Fruit fly (Drosophila melanogaster) whole organism, embryonic: ENCODE measurements around the gene Stat92E.

ENCODE experiments used
- CG11504 ChIP-seq: fragments of 200-800 bp; sonication (Bioruptor generic); optimal IDR thresholded peaks from 3 replicates; lab custom pipeline; 2019; ENCODE audit warnings: missing biosample characterization, mild to moderate bottlenecking, missing genetic modification characterization, moderate library complexity
- CG11560 ChIP-seq: fragments of 200-800 bp; sonication (Bioruptor generic); IDR thresholded peaks from 3 replicates; pipeline ENCODE4 v1.3.6; 2022; ENCODE audit warnings: missing biosample characterization, missing genetic modification characterization
- CG1233 ChIP-seq: fragments of 200-800 bp; sonication (Bioruptor generic); optimal IDR thresholded peaks from 4 replicates; lab custom pipeline; 2018; ENCODE audit warnings: missing biosample characterization, mild to moderate bottlenecking, missing genetic modification characterization
- CG18619 ChIP-seq: fragments of 200-800 bp; sonication (Bioruptor generic); optimal IDR thresholded peaks from 3 replicates; lab custom pipeline; 2017; ENCODE audit warnings: missing biosample characterization, mild to moderate bottlenecking, missing genetic modification characterization
- CG3407 ChIP-seq: fragments of 200-800 bp; sonication (Bioruptor generic); optimal IDR thresholded peaks from 2 replicates; lab custom pipeline; 2018; ENCODE audit warnings: missing biosample characterization, mild to moderate bottlenecking, missing genetic modification characterization
- CG6254 ChIP-seq: fragments of 200-800 bp; sonication (Bioruptor generic); optimal IDR thresholded peaks from 3 replicates; lab custom pipeline; 2017; ENCODE audit warnings: mild to moderate bottlenecking, missing biosample characterization, missing genetic modification reagents, missing genetic modification characterization
- amos ChIP-seq: fragments of 200-800 bp; sonication (Bioruptor generic); IDR thresholded peaks from 2 replicates; pipeline ENCODE4 v1.3.6; 2022; ENCODE audit warnings: missing biosample characterization, missing genetic modification characterization; ENCODE audit not compliant: partially characterized antibody
- bab2 ChIP-seq: fragments of 200-800 bp; sonication (Bioruptor generic); optimal IDR thresholded peaks from 2 replicates; lab custom pipeline; 2016; ENCODE audit warnings: missing biosample characterization, missing genetic modification characterization
- btn ChIP-seq: fragments of 200-800 bp; sonication (Bioruptor generic); optimal IDR thresholded peaks from 2 replicates; lab custom pipeline; 2016; ENCODE audit warnings: missing biosample characterization, missing genetic modification characterization
- caup ChIP-seq: fragments of 200-800 bp; sonication (Bioruptor generic); optimal IDR thresholded peaks from 3 replicates; lab custom pipeline; 2017; ENCODE audit warnings: missing biosample characterization, mild to moderate bottlenecking, missing genetic modification characterization, moderate library complexity; ENCODE audit not compliant: severe bottlenecking
- sug ChIP-seq: fragments of 200-800 bp; optimal IDR thresholded peaks from 2 replicates; lab custom pipeline; 2019; ENCODE audit warnings: missing biosample characterization, mild to moderate bottlenecking, missing genetic modification characterization, moderate library complexity
- wek ChIP-seq: fragments of 200-800 bp; sonication (Bioruptor generic); optimal IDR thresholded peaks from 3 replicates; lab custom pipeline; 2018; ENCODE audit warnings: missing biosample characterization, mild to moderate bottlenecking, missing genetic modification characterization, moderate library complexity

Gene Stat92E

dm6 chr3R:20501327-20501726, 50.8 kb downstream of the Stat92E start, which contains the start of gene Dic2:
Dic2 (minus strand) TSS chr3R:20501427.
- TF ChIP-seq CG6254 (GFP tag; lab: Kevin White, UChicago) (no peak), amos (no peak), sug (no peak), wek (GFP tag; lab: Kevin White, UChicago) (no peak), btn (GFP tag; lab: Kevin White, UChicago) (no peak), CG3407 (GFP tag; lab: Kevin White, UChicago) (no peak), CG11504 (tag; lab: Kevin White, UChicago) (no peak), CG11560 (tag; lab: Robert Waterston, UW) (no peak), CG1233 (no peak), CG18619 (GFP tag; lab: Kevin White, UChicago) (no peak), bab2 (GFP tag; lab: Kevin White, UChicago) (no peak), caup (GFP tag; lab: Kevin White, UChicago) (no peak)
- TF ChIP-seq, all 482 proteins: peak for 0
